Worm (Caenorhabditis elegans): Measurements from ENCODE around the gene chhy-1.

chhy-1 gene

ce11 chrII:8611330-8611729 is 6.1 kb downstream of the chhy-1 start:
- TF ChIP-seq ceh-8 (GFP tag; optimal IDR thresholded peaks at IDR 0.05) (peak; percentile 75), nhr-47 (tag; optimal IDR thresholded peaks at IDR 0.05) (peak; percentile 0), fkh-8 (tag; optimal IDR thresholded peaks at IDR 0.05) (peak; percentile 23), lin-14 (GFP tag; optimal IDR thresholded peaks at IDR 0.05) (no peak), nhr-71 (tag; optimal IDR thresholded peaks at IDR 0.05) (peak; percentile 9), nhr-84 (tag; optimal IDR thresholded peaks at IDR 0.05) (no peak), nhr-28 (tag; optimal IDR thresholded peaks at IDR 0.05) (no peak)

ce11 chrII:8610585-8610984 is 6.8 kb downstream of the chhy-1 start:
- peak; percentile 15 for TF ChIP-seq nhr-71 (tag; optimal IDR thresholded peaks at IDR 0.05)
- TF ChIP-seq hlh-17 (GFP tag; optimal IDR thresholded peaks at IDR 0.05; ENCODE audit: borderline replicate concordance), result no peak
- no peak for TF ChIP-seq tlp-1 (tag; optimal IDR thresholded peaks at IDR 0.05)
- peak; percentile 15 for TF ChIP-seq nhr-47 (tag; optimal IDR thresholded peaks at IDR 0.05)
- TF ChIP-seq efl-3 (GFP tag; optimal IDR thresholded peaks at IDR 0.05), result no peak
- TF ChIP-seq hlh-4 (tag; optimal IDR thresholded peaks at IDR 0.05), result peak; percentile 93

ce11 chrII:8610085-8610484 is 7.3 kb downstream of the chhy-1 start, which contains the start of gene F28C6.9:
F28C6.9 (minus strand) TSS chrII:8610185.
- TF ChIP-seq lsy-2 (tag; optimal IDR thresholded peaks at IDR 0.05) (no peak), hpl-2 (GFP tag; optimal IDR thresholded peaks at IDR 0.05) (no peak), pax-3 (tag; optimal IDR thresholded peaks at IDR 0.05) (no peak), mef-2 (tag; optimal IDR thresholded peaks at IDR 0.05) (no peak), ceh-63 (GFP tag; optimal IDR thresholded peaks at IDR 0.05) (no peak), vab-15 (tag; optimal IDR thresholded peaks at IDR 0.05) (no peak), lin-39 (tag; optimal IDR thresholded peaks at IDR 0.05) (no peak)

DNA sequence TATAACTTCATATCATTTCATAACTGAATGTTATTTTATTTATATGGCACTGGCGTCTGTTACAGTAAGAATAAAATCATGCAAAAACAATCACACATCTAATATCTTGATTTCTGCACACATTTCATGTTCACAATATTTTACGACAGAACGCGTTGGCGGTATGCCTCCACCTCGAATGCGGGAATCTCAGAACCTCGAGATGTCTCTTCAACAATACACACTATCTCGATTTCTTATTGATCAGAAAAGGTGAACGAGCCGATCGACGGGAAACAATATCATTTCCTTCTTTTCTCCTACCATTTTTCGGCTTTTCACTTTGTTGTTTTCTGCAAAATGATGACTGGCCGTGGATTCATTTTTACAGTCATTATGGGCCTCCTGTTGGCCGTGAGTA is 9.8 kb downstream of the chhy-1 start, which contains the start of gene F28C6.10:
TSS of gene F28C6.10 (plus strand) at position 301 of the 400 bp plus-strand sequence.
- TF ChIP-seq ceh-82 (tag; optimal IDR thresholded peaks at IDR 0.05) (no peak), pqm-1 (tag; optimal IDR thresholded peaks at IDR 0.05) (no peak), isw-1 (GFP tag; IDR thresholded peaks at IDR 0.05) (no peak), nhr-71 (tag; optimal IDR thresholded peaks at IDR 0.05) (no peak), unc-130 (tag; optimal IDR thresholded peaks at IDR 0.05) (no peak), mab-9 (GFP tag; IDR thresholded peaks at IDR 0.05) (no peak), Y116A8C.19 (tag; optimal IDR thresholded peaks at IDR 0.05; ENCODE audit: borderline replicate concordance) (no peak), grh-1 (GFP tag; IDR thresholded peaks at IDR 0.05) (no peak), lin-39 (tag; optimal IDR thresholded peaks at IDR 0.05) (no peak), ets-5 (GFP tag; IDR thresholded peaks at IDR 0.05) (no peak), tbx-2 (tag; optimal IDR thresholded peaks at IDR 0.05) (no peak), nhr-20 (tag; optimal IDR thresholded peaks at IDR 0.05) (no peak), fkh-10 (GFP tag; optimal IDR thresholded peaks at IDR 0.05) (no peak), unc-30 (tag; optimal IDR thresholded peaks at IDR 0.05) (no peak), nhr-47 (tag; optimal IDR thresholded peaks at IDR 0.05) (no peak), hlh-17 (GFP tag; optimal IDR thresholded peaks at IDR 0.05; ENCODE audit: borderline replicate concordance) (no peak), lin-14 (GFP tag; optimal IDR thresholded peaks at IDR 0.05) (no peak), unc-98 (GFP tag; IDR thresholded peaks at IDR 0.05) (no peak), skn-1 (tag; optimal IDR thresholded peaks at IDR 0.05) (no peak), C04F5.9 (tag; optimal IDR thresholded peaks at IDR 0.05) (no peak)

DNA sequence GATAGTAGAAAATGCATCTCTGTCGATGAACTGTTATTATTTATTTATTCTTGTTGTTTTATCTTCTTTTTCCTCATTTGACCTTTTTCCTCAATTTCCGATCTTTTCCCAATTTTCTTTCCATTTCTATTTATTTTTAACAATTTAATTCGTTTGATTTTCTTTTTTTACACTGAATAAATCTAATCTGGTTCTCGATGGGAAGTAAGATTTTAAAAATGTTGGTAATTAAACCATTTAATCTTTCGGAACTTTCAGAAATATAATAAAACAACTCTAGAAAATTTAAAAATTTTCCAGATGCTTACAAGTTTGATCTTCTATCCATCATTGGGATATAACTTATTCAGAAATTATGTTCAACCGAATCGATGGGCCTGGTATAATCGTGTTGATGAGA is 10.9 kb downstream of the chhy-1 start, which contains the start of gene F28C6.8:
TSS of gene F28C6.8 (plus strand) at position 301 of the 400 bp plus-strand sequence.
- TF ChIP-seq nhr-12 (tag; optimal IDR thresholded peaks at IDR 0.05) (no peak), lin-14 (GFP tag; optimal IDR thresholded peaks at IDR 0.05) (no peak), C04F5.9 (tag; optimal IDR thresholded peaks at IDR 0.05) (no peak), fkh-4 (tag; optimal IDR thresholded peaks at IDR 0.05; ENCODE audit: borderline replicate concordance) (no peak), swsn-7 (tag; optimal IDR thresholded peaks at IDR 0.05) (no peak), zip-4 (GFP tag; optimal IDR thresholded peaks at IDR 0.05) (no peak), rnt-1 (tag; optimal IDR thresholded peaks at IDR 0.05) (no peak), nhr-84 (tag; optimal IDR thresholded peaks at IDR 0.05) (no peak), ceh-63 (GFP tag; optimal IDR thresholded peaks at IDR 0.05) (no peak), ama-1 (optimal IDR thresholded peaks at IDR 0.05) (no peak), hlh-17 (GFP tag; optimal IDR thresholded peaks at IDR 0.05; ENCODE audit: borderline replicate concordance) (no peak), tlp-1 (tag; optimal IDR thresholded peaks at IDR 0.05) (no peak), C16A3.4 (tag; optimal IDR thresholded peaks at IDR 0.05) (no peak), elt-3 (tag; optimal IDR thresholded peaks at IDR 0.05) (no peak), ztf-11 (tag; optimal IDR thresholded peaks at IDR 0.05) (no peak), elt-2 (tag; optimal IDR thresholded peaks at IDR 0.05) (no peak), unc-98 (GFP tag; IDR thresholded peaks at IDR 0.05) (no peak), nhr-47 (tag; optimal IDR thresholded peaks at IDR 0.05) (no peak)

Data from whole organism, L1 larva.